Fruit fly (Drosophila melanogaster) whole organism, adult: ENCODE data around the gene ifc.

ENCODE experiments used
- CG12768 ChIP-seq: fragments of 200-800 bp; sonication (Bioruptor generic); optimal IDR thresholded peaks from 2 replicates; lab custom pipeline; 2017; ENCODE audit warnings: missing biosample characterization, missing genetic modification characterization, mild to moderate bottlenecking, moderate library complexity, missing genetic modification reagents
- CG7101 ChIP-seq: fragments of 200-800 bp; sonication (Bioruptor generic); optimal IDR thresholded peaks from 2 replicates; lab custom pipeline; 2018; ENCODE audit warnings: missing biosample characterization, mild to moderate bottlenecking, missing genetic modification characterization, moderate library complexity
- Crg-1 ChIP-seq: fragments of 200-800 bp; sonication (Bioruptor generic); optimal IDR thresholded peaks from 2 replicates; lab custom pipeline; 2016; ENCODE audit warnings: missing biosample characterization, missing genetic modification characterization
- Mnt ChIP-seq: fragments of 200-800 bp; sonication (Bioruptor generic); optimal IDR thresholded peaks from 2 replicates; lab custom pipeline; 2016; ENCODE audit warnings: missing biosample characterization, mild to moderate bottlenecking, missing genetic modification characterization

- TF ChIP-seq CG7101 (tag; lab: Kevin White, UChicago) (no peak), Crg-1 (GFP tag; lab: Kevin White, UChicago) (no peak), Mnt (no peak), CG12768 (GFP tag; lab: Kevin White, UChicago) (no peak)
Observed at dm6 chr2L:6013071-6013417, 26.9 kb downstream of the ifc start.
